ENCODE assay signal across 1 fruit fly cellular context in genomic region chr3L:3965102-3965501, dm6.
A peak's percentile ranks its signal among the peaks of the same experiment; 100 is the strongest.
TF ChIP-seq lines count a peak whose summit lies in the region.

No protein-coding gene starts in this region.

TF ChIP-seq in whole organism, embryonic, 481 proteins besides CTCF, POLR2A, EP300 and RAD21 (continued from another document):
- TF ChIP-seq CG6689 (GFP tag; IDR thresholded peaks at IDR 0.05; lab: Robert Waterston, UW): no peak
- no peak for TF ChIP-seq nau (GFP tag; optimal IDR thresholded peaks at IDR 0.05; lab: Kevin White, UChicago)
- TF ChIP-seq slp2 (GFP tag; optimal IDR thresholded peaks at IDR 0.05; lab: Kevin White, UChicago): no peak
- TF ChIP-seq pros (GFP tag; optimal IDR thresholded peaks at IDR 0.05; lab: Kevin White, UChicago): peak; percentile 45
- TF ChIP-seq Myb (GFP tag; optimal IDR thresholded peaks at IDR 0.05; lab: Kevin White, UChicago): no peak
- no peak for TF ChIP-seq twi (tag; optimal IDR thresholded peaks at IDR 0.05; lab: Kevin White, UChicago)
- TF ChIP-seq CG3407 (GFP tag; optimal IDR thresholded peaks at IDR 0.05; lab: Kevin White, UChicago): no peak
- peak; percentile 58 for TF ChIP-seq abd-A (tag; optimal IDR thresholded peaks at IDR 0.05; lab: Kevin White, UChicago)
- no peak for TF ChIP-seq HmgZ (tag; optimal IDR thresholded peaks at IDR 0.05; lab: Kevin White, UChicago)
- TF ChIP-seq CG30403 (GFP tag; optimal IDR thresholded peaks at IDR 0.05; lab: Kevin White, UChicago): no peak
- peak; percentile 31 for TF ChIP-seq CG12155 (GFP tag; optimal IDR thresholded peaks at IDR 0.05; lab: Kevin White, UChicago)
- peak; percentile 15 for TF ChIP-seq CG13894 (tag; optimal IDR thresholded peaks at IDR 0.05; lab: Kevin White, UChicago)
- no peak for TF ChIP-seq CG10462 (GFP tag; optimal IDR thresholded peaks at IDR 0.05; lab: Kevin White, UChicago)
- no peak for TF ChIP-seq BtbVII (GFP tag; optimal IDR thresholded peaks at IDR 0.05; lab: Kevin White, UChicago)
- TF ChIP-seq CG3163 (GFP tag; optimal IDR thresholded peaks at IDR 0.05; lab: Kevin White, UChicago): no peak
- no peak for TF ChIP-seq Dad (GFP tag; optimal IDR thresholded peaks at IDR 0.05; lab: Kevin White, UChicago)
- TF ChIP-seq Awh (GFP tag; IDR thresholded peaks at IDR 0.05; lab: Robert Waterston, UW): no peak
- TF ChIP-seq ash1 (GFP tag; optimal IDR thresholded peaks at IDR 0.05; lab: Kevin White, UChicago): no peak
- no peak for TF ChIP-seq lola (GFP tag; optimal IDR thresholded peaks at IDR 0.05; lab: Kevin White, UChicago)
- peak; percentile 6 for TF ChIP-seq nerfin-1 (tag; optimal IDR thresholded peaks at IDR 0.05; lab: Kevin White, UChicago)
- peak; percentile 18 for TF ChIP-seq kah (GFP tag; optimal IDR thresholded peaks at IDR 0.05; lab: Kevin White, UChicago)
- TF ChIP-seq pita (GFP tag; optimal IDR thresholded peaks at IDR 0.05; lab: Kevin White, UChicago): no peak
- TF ChIP-seq ewg (GFP tag; optimal IDR thresholded peaks at IDR 0.05; lab: Kevin White, UChicago): peak; percentile 80
- TF ChIP-seq CG6175 (GFP tag; IDR thresholded peaks at IDR 0.05; lab: Robert Waterston, UW): no peak
- TF ChIP-seq Sry-δ (GFP tag; optimal IDR thresholded peaks at IDR 0.05; lab: Kevin White, UChicago): no peak
- no peak for TF ChIP-seq ara (GFP tag; IDR thresholded peaks at IDR 0.05; lab: Robert Waterston, UW)
- TF ChIP-seq gce (GFP tag; IDR thresholded peaks at IDR 0.05; lab: Robert Waterston, UW): no peak
- peak; percentile 72 for TF ChIP-seq sqz (GFP tag; optimal IDR thresholded peaks at IDR 0.05; lab: Kevin White, UChicago)
- no peak for TF ChIP-seq hbn (GFP tag; IDR thresholded peaks at IDR 0.05; lab: Robert Waterston, UW; ENCODE audit: partially characterized antibody)
- no peak for TF ChIP-seq Gug (GFP tag; IDR thresholded peaks at IDR 0.05; lab: Robert Waterston, UW)
- no peak for TF ChIP-seq org-1 (GFP tag; optimal IDR thresholded peaks at IDR 0.05; lab: Kevin White, UChicago)
- TF ChIP-seq CG7839 (tag; optimal IDR thresholded peaks at IDR 0.05; lab: Kevin White, UChicago): no peak
- TF ChIP-seq Lpt (GFP tag; optimal IDR thresholded peaks at IDR 0.05; lab: Kevin White, UChicago): no peak
- no peak for TF ChIP-seq Aef1 (GFP tag; IDR thresholded peaks at IDR 0.05; lab: Robert Waterston, UW)
- no peak for TF ChIP-seq grau (tag; optimal IDR thresholded peaks at IDR 0.05; lab: Kevin White, UChicago)
- no peak for TF ChIP-seq CG4707 (GFP tag; optimal IDR thresholded peaks at IDR 0.05; lab: Kevin White, UChicago)
- TF ChIP-seq CG8281 (tag; optimal IDR thresholded peaks at IDR 0.05; lab: Kevin White, UChicago): no peak
